Fruit fly (Drosophila melanogaster): ENCODE results near the gene CG8312.

Gene CG8312

DNA sequence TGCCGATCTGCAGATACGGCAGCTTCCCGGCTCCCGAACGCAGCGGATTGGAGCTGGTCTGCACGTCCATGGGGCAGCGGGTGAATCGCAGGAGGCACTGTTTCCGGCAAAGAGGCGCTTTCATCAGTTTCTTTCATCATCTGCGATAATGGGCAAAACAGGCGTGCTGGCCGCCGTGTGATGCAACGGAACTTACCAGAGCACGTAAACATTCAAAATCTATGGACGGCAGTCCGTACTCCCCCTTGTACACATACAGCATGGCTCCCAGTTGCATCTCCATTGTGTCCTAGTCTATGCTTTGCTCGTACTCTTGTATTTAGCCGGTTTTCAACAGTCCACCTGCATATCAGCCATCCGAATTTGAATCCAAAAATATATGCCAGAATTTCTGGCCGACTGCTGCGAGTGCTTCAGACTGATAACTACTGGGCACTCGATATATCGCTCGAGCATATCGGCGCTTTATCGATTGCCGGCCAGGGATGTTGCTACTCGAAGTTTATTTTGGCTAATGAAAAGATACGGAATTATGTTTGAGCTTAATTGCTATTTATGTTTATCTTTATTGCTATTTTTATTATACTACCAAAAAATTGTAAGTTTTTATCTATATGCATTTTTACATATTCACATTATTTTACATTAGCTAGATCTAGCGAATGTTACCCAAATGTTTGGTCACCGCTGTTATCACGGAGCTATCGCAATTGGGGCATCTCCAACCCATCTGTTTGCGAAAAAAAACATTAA lies 27.7 kb upstream of the CG8312 start, which contains the start of the genes CG9393 and Vps45:
Gene CG9393, minus strand, starts transcription at position 434 of the 753 bp plus-strand sequence.
Gene Vps45, plus strand, starts transcription at position 685 of the 753 bp plus-strand sequence.
- TF ChIP-seq Dif (GFP tag; optimal IDR thresholded peaks at IDR 0.05; ENCODE audit: partially characterized antibody) (no peak), CG9705 (GFP tag; optimal IDR thresholded peaks at IDR 0.05) (peak; percentile 46), GATAd (GFP tag; optimal IDR thresholded peaks at IDR 0.05) (peak; percentile 49), rgr (GFP tag; optimal IDR thresholded peaks at IDR 0.05) (peak; percentile 51), Abd-B (GFP tag; optimal IDR thresholded peaks at IDR 0.05) (no peak), dmrt93B (GFP tag; optimal IDR thresholded peaks at IDR 0.05) (no peak), Vsx2 (GFP tag; optimal IDR thresholded peaks at IDR 0.05; ENCODE audit: partially characterized antibody) (no peak), ey (GFP tag; optimal IDR thresholded peaks at IDR 0.05) (peak; percentile 65), psq (GFP tag; optimal IDR thresholded peaks at IDR 0.05) (peak; percentile 57), Sp1 (GFP tag; optimal IDR thresholded peaks at IDR 0.05) (peak; percentile 45), br (GFP tag; optimal IDR thresholded peaks at IDR 0.05) (no peak), fru (GFP tag; optimal IDR thresholded peaks at IDR 0.05) (no peak), Jra (GFP tag; optimal IDR thresholded peaks at IDR 0.05) (no peak), CrebA (GFP tag; optimal IDR thresholded peaks at IDR 0.05; ENCODE audit: borderline replicate concordance) (no peak), foxo (GFP tag; optimal IDR thresholded peaks at IDR 0.05) (peak in 1 of 2 experiments; percentile 78), Hnf4 (GFP tag; optimal IDR thresholded peaks at IDR 0.05) (no peak), Rel (GFP tag; optimal IDR thresholded peaks at IDR 0.05) (no peak), Rel (tag; optimal IDR thresholded peaks at IDR 0.05) (peak; percentile 74), woc (GFP tag; optimal IDR thresholded peaks at IDR 0.05) (peak; percentile 90), sv (GFP tag; optimal IDR thresholded peaks at IDR 0.05) (peak; percentile 73), OdsH (GFP tag; optimal IDR thresholded peaks at IDR 0.05) (peak; percentile 66), Mio (GFP tag; optimal IDR thresholded peaks at IDR 0.05) (no peak), Hr78 (GFP tag; optimal IDR thresholded peaks at IDR 0.05) (no peak), HLH106 (tag; optimal IDR thresholded peaks at IDR 0.05) (peak; percentile 65), Hr83 (GFP tag; optimal IDR thresholded peaks at IDR 0.05; ENCODE audit: poor library complexity, severe bottlenecking) (peak; percentile 7), Myc (optimal IDR thresholded peaks at IDR 0.05) (peak; percentile 95), dsf (GFP tag; optimal IDR thresholded peaks at IDR 0.05; ENCODE audit: borderline replicate concordance) (no peak), pan (optimal IDR thresholded peaks at IDR 0.05) (no peak), CG32264 (GFP tag; optimal IDR thresholded peaks at IDR 0.05) (no peak), dl (GFP tag; optimal IDR thresholded peaks at IDR 0.05; ENCODE audit: insufficient read depth in 1 of 2, partially characterized antibody in 2 of 2) (no peak), sage (GFP tag; optimal IDR thresholded peaks at IDR 0.05) (no peak), h (GFP tag; optimal IDR thresholded peaks at IDR 0.05) (peak; percentile 75), brk (GFP tag; optimal IDR thresholded peaks at IDR 0.05) (no peak), N (GFP tag; optimal IDR thresholded peaks at IDR 0.05) (no peak), lola (GFP tag; optimal IDR thresholded peaks at IDR 0.05) (no peak), jim (GFP tag; optimal IDR thresholded peaks at IDR 0.05) (no peak)

DNA sequence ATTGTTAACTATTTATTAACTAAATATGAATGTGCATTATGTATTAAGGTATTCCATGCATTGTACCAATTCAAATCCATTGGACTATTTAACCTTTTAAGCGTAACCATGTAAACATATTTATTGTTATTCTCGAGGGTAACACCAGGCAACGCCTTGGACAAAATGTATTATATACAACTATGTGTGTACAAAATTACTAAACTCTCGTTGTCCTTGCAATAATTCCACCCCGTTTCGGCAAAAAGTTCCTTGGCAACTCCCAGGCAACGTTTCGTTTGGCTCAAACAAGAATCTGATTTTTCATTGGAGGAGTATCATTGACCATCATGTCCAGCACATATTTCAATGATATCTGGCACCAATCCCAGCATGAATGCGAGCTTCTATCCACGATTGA lies 25.2 kb upstream of the CG8312 start, which contains the start of gene CG16789:
Gene CG16789, plus strand, starts transcription at position 301 of the 400 bp plus-strand sequence.
- TF ChIP-seq usp (GFP tag; optimal IDR thresholded peaks at IDR 0.05) (no peak), fru (GFP tag; optimal IDR thresholded peaks at IDR 0.05) (no peak), CrebA (GFP tag; optimal IDR thresholded peaks at IDR 0.05; ENCODE audit: borderline replicate concordance) (no peak), tai (GFP tag; optimal IDR thresholded peaks at IDR 0.05) (no peak), Jra (GFP tag; optimal IDR thresholded peaks at IDR 0.05) (no peak), ey (GFP tag; optimal IDR thresholded peaks at IDR 0.05) (no peak)

DNA sequence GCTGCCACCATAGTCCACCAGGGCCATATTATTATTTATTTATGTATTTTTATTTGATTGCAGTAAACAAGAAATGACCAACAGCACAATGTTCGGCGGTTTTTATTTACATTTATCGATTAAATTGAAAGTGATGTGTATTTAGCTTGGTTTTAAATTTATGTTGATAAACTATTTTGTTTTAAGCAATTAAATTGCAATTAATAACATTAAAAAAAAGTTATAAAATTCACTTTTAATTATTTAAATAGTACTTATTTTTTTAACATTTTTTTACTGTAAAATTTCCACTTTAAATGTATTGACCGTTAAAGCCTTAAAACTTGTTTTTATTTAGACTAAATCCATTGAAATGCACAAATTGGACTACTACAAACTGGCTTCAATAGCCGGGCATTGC lies 21.0 kb upstream of the CG8312 start, which contains the start of gene CG16790:
Gene CG16790, minus strand, starts transcription at position 101 of the 400 bp plus-strand sequence.
- no peak for TF ChIP-seq rgr (GFP tag; optimal IDR thresholded peaks at IDR 0.05)
- no peak for TF ChIP-seq Hr78 (GFP tag; optimal IDR thresholded peaks at IDR 0.05)
- peak; percentile 47 for TF ChIP-seq Myc (optimal IDR thresholded peaks at IDR 0.05)
- no peak for TF ChIP-seq OdsH (GFP tag; optimal IDR thresholded peaks at IDR 0.05)
- no peak for TF ChIP-seq jim (GFP tag; optimal IDR thresholded peaks at IDR 0.05)
- no peak for TF ChIP-seq ey (GFP tag; optimal IDR thresholded peaks at IDR 0.05)

Measured in whole organism, wandering third instar larva.